Worm (Caenorhabditis elegans) whole organism, late embryonic: ENCODE results near the gene ZK899.2.

Source experiments
- ceh-48 ChIP-seq: sonication (generic microtip); optimal IDR thresholded peaks from 2 replicates; lab custom pipeline; 2016; ENCODE audit warnings: missing genetic modification characterization, inconsistent platforms, missing compliant biosample characterization
- eyg-1 ChIP-seq: sonication (generic microtip); optimal IDR thresholded peaks from 2 replicates; lab custom pipeline; 2016; ENCODE audit warnings: missing genotype, missing genetic modification characterization, missing compliant biosample characterization
- pha-4 ChIP-seq: fragments of 150-350 bp; optimal IDR thresholded peaks from 2 replicates; lab custom pipeline; 2018; ENCODE audit warnings: missing biosample characterization, missing genetic modification reagents, missing genetic modification characterization

DNA sequence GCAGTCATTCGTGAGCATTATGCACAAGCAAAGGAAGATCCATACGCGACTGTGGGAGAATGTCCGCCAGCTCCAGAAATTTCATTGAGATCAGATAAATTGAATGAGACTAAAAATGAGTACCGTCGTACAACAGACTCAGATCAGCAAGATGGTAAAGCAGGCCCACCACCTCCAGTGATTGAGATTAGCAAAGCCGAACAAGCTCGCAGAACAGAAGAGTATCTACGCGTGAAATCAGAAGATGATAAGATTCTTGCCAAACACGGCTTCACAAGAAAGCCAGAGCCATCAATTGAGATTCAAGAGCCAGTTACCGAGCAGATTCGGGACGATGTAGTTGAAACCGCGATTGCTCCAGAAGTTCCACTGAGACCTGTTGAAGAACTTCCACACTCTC is 33.8 kb downstream of the ZK899.2 start:
- no peak for TF ChIP-seq ceh-48 (tag; lab: Kevin White, UChicago)
- no peak for TF ChIP-seq eyg-1 (tag; lab: Kevin White, UChicago)
- TF ChIP-seq pha-4 = no peak
